Fruit fly (Drosophila melanogaster) whole organism, embryonic: ENCODE results near the gene Cpr67Fb.

Experiments
- Ada2b ChIP-seq: fragments of 200-800 bp; sonication (Bioruptor generic); IDR thresholded peaks from 2 replicates; pipeline ENCODE4 v1.3.6; 2022; ENCODE audit warnings: missing biosample characterization, missing genetic modification characterization
- Atf-2 ChIP-seq: fragments of 200-800 bp; sonication (Bioruptor generic); optimal IDR thresholded peaks from 2 replicates; lab custom pipeline; 2016; ENCODE audit warnings: missing biosample characterization, missing genetic modification characterization
- CG10462 ChIP-seq: fragments of 200-800 bp; sonication (Bioruptor generic); optimal IDR thresholded peaks from 2 replicates; lab custom pipeline; 2016; ENCODE audit warnings: missing biosample characterization, missing genetic modification characterization
- CG12071 ChIP-seq: fragments of 200-800 bp; sonication (Bioruptor generic); optimal IDR thresholded peaks from 3 replicates; lab custom pipeline; 2018; ENCODE audit warnings: missing biosample characterization, mild to moderate bottlenecking, missing genetic modification characterization
- CG14441 ChIP-seq: fragments of 200-800 bp; sonication (Bioruptor generic); IDR thresholded peaks from 2 replicates; pipeline ENCODE4 v1.3.6; 2022; ENCODE audit warnings: missing biosample characterization, missing genetic modification characterization
- CG15514 ChIP-seq: fragments of 200-800 bp; sonication (Bioruptor generic); optimal IDR thresholded peaks from 3 replicates; lab custom pipeline; 2017; ENCODE audit warnings: missing biosample characterization, missing genetic modification characterization, mild to moderate bottlenecking, moderate library complexity, missing genetic modification reagents
- CG16779 ChIP-seq: fragments of 200-800 bp; sonication (Bioruptor generic); IDR thresholded peaks from 2 replicates; pipeline ENCODE4 v1.3.6; 2022; ENCODE audit warnings: missing biosample characterization, missing genetic modification characterization
- CG17568 ChIP-seq: fragments of 200-800 bp; sonication (Bioruptor generic); optimal IDR thresholded peaks from 2 replicates; lab custom pipeline; 2018; ENCODE audit warnings: missing biosample characterization, mild to moderate bottlenecking, missing genetic modification characterization, moderate library complexity
- CG2678 ChIP-seq: fragments of 200-800 bp; sonication (Bioruptor generic); optimal IDR thresholded peaks from 3 replicates; lab custom pipeline; 2019; ENCODE audit warnings: missing biosample characterization, mild to moderate bottlenecking, missing genetic modification characterization, moderate library complexity
- CG2889 ChIP-seq: fragments of 200-800 bp; sonication (Bioruptor generic); IDR thresholded peaks from 3 replicates; pipeline ENCODE4 v1.3.6; 2022; ENCODE audit warnings: missing biosample characterization, missing genetic modification characterization
- CG3065 ChIP-seq: fragments of 200-800 bp; sonication (Bioruptor generic); optimal IDR thresholded peaks from 2 replicates; lab custom pipeline; 2016; ENCODE audit warnings: missing biosample characterization, missing genetic modification characterization
- CG34376 ChIP-seq: fragments of 200-800 bp; sonication (Bioruptor generic); optimal IDR thresholded peaks from 2 replicates; lab custom pipeline; 2018; ENCODE audit warnings: missing biosample characterization, mild to moderate bottlenecking, missing genetic modification characterization
- CG3838 ChIP-seq: fragments of 200-800 bp; sonication (Bioruptor generic); optimal IDR thresholded peaks from 3 replicates; lab custom pipeline; 2016; ENCODE audit warnings: missing biosample characterization, missing genetic modification characterization
- CG4617 ChIP-seq: fragments of 200-800 bp; sonication (Bioruptor generic); optimal IDR thresholded peaks from 3 replicates; lab custom pipeline; 2016; ENCODE audit warnings: missing biosample characterization, missing genetic modification characterization, borderline replicate concordance
- CG4730 ChIP-seq: fragments of 200-800 bp; sonication (Bioruptor generic); IDR thresholded peaks from 2 replicates; pipeline ENCODE4 v1.3.6; 2022; ENCODE audit warnings: missing biosample characterization, missing genetic modification characterization
- CG6175 ChIP-seq: fragments of 200-800 bp; sonication (Bioruptor generic); IDR thresholded peaks from 3 replicates; pipeline ENCODE4 v1.3.6; 2022; ENCODE audit warnings: missing biosample characterization, missing genetic modification characterization
- CG6254 ChIP-seq: fragments of 200-800 bp; sonication (Bioruptor generic); optimal IDR thresholded peaks from 3 replicates; lab custom pipeline; 2017; ENCODE audit warnings: mild to moderate bottlenecking, missing biosample characterization, missing genetic modification reagents, missing genetic modification characterization
- CG7271 ChIP-seq: fragments of 200-800 bp; sonication (Bioruptor generic); optimal IDR thresholded peaks from 2 replicates; lab custom pipeline; 2018; ENCODE audit warnings: missing biosample characterization, mild to moderate bottlenecking, missing genetic modification characterization, moderate library complexity
- CG8359 ChIP-seq: fragments of 200-800 bp; sonication (Bioruptor generic); optimal IDR thresholded peaks from 2 replicates; lab custom pipeline; 2017; ENCODE audit warnings: missing biosample characterization, mild to moderate bottlenecking, missing genetic modification characterization, borderline replicate concordance
- CG9215 ChIP-seq: fragments of 200-800 bp; sonication (Bioruptor generic); IDR thresholded peaks from 2 replicates; pipeline ENCODE4 v1.3.6; 2022; ENCODE audit warnings: missing biosample characterization, missing genetic modification characterization
- CrebB ChIP-seq: fragments of 200-800 bp; sonication (Bioruptor generic); optimal IDR thresholded peaks from 3 replicates; lab custom pipeline; 2018; ENCODE audit warnings: missing biosample characterization, mild to moderate bottlenecking, missing genetic modification characterization
- Dek ChIP-seq: fragments of 200-800 bp; sonication (Bioruptor generic); optimal IDR thresholded peaks from 3 replicates; lab custom pipeline; 2019; ENCODE audit warnings: missing biosample characterization, mild to moderate bottlenecking, missing genetic modification characterization, moderate library complexity
- Dip2 ChIP-seq: fragments of 200-800 bp; sonication (Bioruptor generic); IDR thresholded peaks from 2 replicates; pipeline ENCODE4 v1.3.6; 2022; ENCODE audit warnings: missing biosample characterization, missing genetic modification characterization
- Hmr ChIP-seq: fragments of 200-800 bp; sonication (Bioruptor generic); optimal IDR thresholded peaks from 3 replicates; lab custom pipeline; 2017; ENCODE audit warnings: mild to moderate bottlenecking, missing biosample characterization, missing genetic modification reagents, missing genetic modification characterization
- Hr3 ChIP-seq: fragments of 200-800 bp; sonication (Bioruptor generic); optimal IDR thresholded peaks from 3 replicates; lab custom pipeline; 2016; ENCODE audit warnings: missing biosample characterization, missing genetic modification characterization
- Hr51 ChIP-seq, 2 experiments: fragments of 200-800 bp; sonication (Bioruptor generic); optimal IDR thresholded peaks; 2 replicates in 1 of 2; 3 replicates in 1 of 2; lab custom pipeline; 2016 to 2018; ENCODE audit warnings: missing biosample characterization in 2 of 2, missing genetic modification characterization in 2 of 2, mild to moderate bottlenecking in 1 of 2, moderate library complexity in 1 of 2
- Med ChIP-seq: fragments of 200-800 bp; sonication (Bioruptor generic); peaks from one replicate; lab custom pipeline; 2016; ENCODE audit warnings: missing biosample characterization, missing genetic modification characterization, mild to moderate bottlenecking, inconsistent platforms, moderate library complexity
- Meics ChIP-seq: fragments of 200-800 bp; sonication (Bioruptor generic); optimal IDR thresholded peaks from 2 replicates; lab custom pipeline; 2017; ENCODE audit warnings: missing biosample characterization, mild to moderate bottlenecking, missing genetic modification characterization
- Pdp1 ChIP-seq, 2 experiments: fragments of 200-800 bp; sonication (Bioruptor generic); optimal IDR thresholded peaks; 3 replicates each; lab custom pipeline; 2016; ENCODE audit warnings: missing biosample characterization in 2 of 2, missing genetic modification characterization in 2 of 2, mild to moderate bottlenecking in 1 of 2, moderate library complexity in 1 of 2
- Ravus ChIP-seq: fragments of 200-800 bp; sonication (Bioruptor generic); IDR thresholded peaks from 2 replicates; pipeline ENCODE4 v1.3.6; 2022; ENCODE audit warnings: missing biosample characterization, missing genetic modification characterization
- YL-1 ChIP-seq: fragments of 200-800 bp; sonication (Bioruptor generic); optimal IDR thresholded peaks from 3 replicates; lab custom pipeline; 2017; ENCODE audit warnings: missing biosample characterization, mild to moderate bottlenecking, missing genetic modification characterization
- amos ChIP-seq: fragments of 200-800 bp; sonication (Bioruptor generic); IDR thresholded peaks from 2 replicates; pipeline ENCODE4 v1.3.6; 2022; ENCODE audit warnings: missing biosample characterization, missing genetic modification characterization; ENCODE audit not compliant: partially characterized antibody
- az2 ChIP-seq: fragments of 200-800 bp; sonication (Bioruptor generic); optimal IDR thresholded peaks from 3 replicates; lab custom pipeline; 2016; ENCODE audit warnings: missing biosample characterization, missing genetic modification characterization
- emc ChIP-seq: fragments of 200-800 bp; sonication (Bioruptor generic); optimal IDR thresholded peaks from 2 replicates; lab custom pipeline; 2016; ENCODE audit warnings: missing biosample characterization, missing genetic modification characterization
- fd64A ChIP-seq: fragments of 200-800 bp; sonication (Bioruptor generic); optimal IDR thresholded peaks from 3 replicates; lab custom pipeline; 2018; ENCODE audit warnings: missing biosample characterization, mild to moderate bottlenecking, missing genetic modification characterization
- hbn ChIP-seq: fragments of 200-800 bp; sonication (Bioruptor generic); IDR thresholded peaks from 2 replicates; pipeline ENCODE4 v1.3.6; 2022; ENCODE audit warnings: missing biosample characterization, missing genetic modification characterization; ENCODE audit not compliant: partially characterized antibody
- kni ChIP-seq: fragments of 200-800 bp; sonication (Bioruptor generic); optimal IDR thresholded peaks from 3 replicates; lab custom pipeline; 2017; ENCODE audit warnings: mild to moderate bottlenecking, missing biosample characterization, missing genetic modification reagents, missing genetic modification characterization
- lov ChIP-seq, 2 experiments: fragments of 200-800 bp in 1 of 2; fragments of >200 bp in 1 of 2; sonication (Bioruptor generic) in 1 of 2; IDR thresholded peaks in 1 of 2; optimal IDR thresholded peaks in 1 of 2; 2 replicates in 1 of 2; 3 replicates in 1 of 2; pipeline versions ENCODE4 v1.3.6 to Lab custom; 2017 to 2022; ENCODE audit warnings: missing biosample characterization in 1 of 2, missing genetic modification characterization in 1 of 2
- odd ChIP-seq: fragments of 200-800 bp; sonication (Bioruptor generic); optimal IDR thresholded peaks from 2 replicates; lab custom pipeline; 2017; ENCODE audit warnings: missing biosample characterization, mild to moderate bottlenecking, missing genetic modification characterization
- org-1 ChIP-seq: fragments of 200-800 bp; sonication (Bioruptor generic); optimal IDR thresholded peaks from 2 replicates; lab custom pipeline; 2017; ENCODE audit warnings: missing biosample characterization, missing genetic modification characterization
- prd ChIP-seq, 3 experiments: fragments of >200 bp in 2 of 3; fragments of 200-800 bp in 1 of 3; sonication (Bioruptor generic) in 1 of 3; optimal IDR thresholded peaks in 2 of 3; IDR thresholded peaks in 1 of 3; 2 replicates in 2 of 3; 3 replicates in 1 of 3; pipeline versions ENCODE4 v1.3.6 to Lab custom; 2017 to 2022; ENCODE audit warnings: missing biosample characterization in 1 of 3, missing genetic modification characterization in 1 of 3
- repo ChIP-seq: fragments of 200-800 bp; sonication (Bioruptor generic); optimal IDR thresholded peaks from 2 replicates; lab custom pipeline; 2016; ENCODE audit warnings: missing biosample characterization, missing genetic modification characterization
- sd ChIP-seq: fragments of 200-800 bp; sonication (Bioruptor generic); optimal IDR thresholded peaks from 3 replicates; lab custom pipeline; 2018; ENCODE audit warnings: missing biosample characterization, mild to moderate bottlenecking, missing genetic modification characterization, moderate library complexity
- stc ChIP-seq: fragments of 200-800 bp; sonication (Bioruptor generic); IDR thresholded peaks from 2 replicates; pipeline ENCODE4 v1.3.6; 2022; ENCODE audit warnings: missing biosample characterization, missing genetic modification characterization
- wek ChIP-seq: fragments of 200-800 bp; sonication (Bioruptor generic); optimal IDR thresholded peaks from 3 replicates; lab custom pipeline; 2018; ENCODE audit warnings: missing biosample characterization, mild to moderate bottlenecking, missing genetic modification characterization, moderate library complexity
- z ChIP-seq: fragments of 200-800 bp; sonication (Bioruptor generic); IDR thresholded peaks from 3 replicates; pipeline ENCODE4 v1.3.6; 2022; ENCODE audit warnings: missing biosample characterization, missing genetic modification characterization
- zfh1 ChIP-seq: fragments of 200-800 bp; sonication (Bioruptor generic); IDR thresholded peaks from 3 replicates; pipeline ENCODE4 v1.3.6; 2022; ENCODE audit warnings: missing biosample characterization, missing genetic modification characterization

The Cpr67Fb gene

dm6 chr3L:10866633-10867379 is 27.2 kb upstream of the Cpr67Fb start (continued):
- TF ChIP-seq CG2678 (tag; lab: Kevin White, UChicago), result peak; percentile 61
- no peak for TF ChIP-seq CG3065 (GFP tag; lab: Kevin White, UChicago)
- TF ChIP-seq CG4617 (GFP tag; lab: Kevin White, UChicago), result no peak
- no peak for TF ChIP-seq hbn (GFP tag; lab: Robert Waterston, UW)
- TF ChIP-seq Hr3 (GFP tag; lab: Kevin White, UChicago), result no peak
- TF ChIP-seq CG2889 (GFP tag; lab: Robert Waterston, UW), result 0 out of 3 replicates have a peak, but pooled peaks have one; percentile 36
- TF ChIP-seq CG8359 (GFP tag; lab: Kevin White, UChicago), result no peak
- peak; percentile 41 for TF ChIP-seq Ada2b (GFP tag; lab: Robert Waterston, UW)
- peak; percentile 57 for TF ChIP-seq CG15514 (GFP tag; lab: Kevin White, UChicago)
- TF ChIP-seq YL-1 (GFP tag; lab: Kevin White, UChicago), result no peak
- TF ChIP-seq CG12071 (GFP tag; lab: Kevin White, UChicago), result no peak
- peak; percentile 83 for TF ChIP-seq CG34376
- TF ChIP-seq stc (GFP tag; lab: Robert Waterston, UW), result no peak; the same call in 1 of the 2 replicates
- TF ChIP-seq prd (optimal IDR thresholded peaks at IDR 0.05; lab: Kevin White, UChicago), result no peak
- peak; percentile 49; the same call in 2 of the 3 replicates for TF ChIP-seq prd (GFP tag; IDR thresholded peaks at IDR 0.05; lab: Robert Waterston, UW)
- TF ChIP-seq Hr51 (GFP tag; optimal IDR thresholded peaks at IDR 0.05; lab: Kevin White, UChicago), result peak in 1 of 2 experiments; percentile 51
- no peak for TF ChIP-seq odd (GFP tag; lab: Kevin White, UChicago)
- TF ChIP-seq CG3838 (GFP tag; lab: Kevin White, UChicago), result no peak
- no peak for TF ChIP-seq CG16779 (GFP tag; lab: Robert Waterston, UW)
- no peak; the same call in 1 of the 2 replicates for TF ChIP-seq CG9215 (GFP tag; lab: Robert Waterston, UW)
- no peak for TF ChIP-seq lov (optimal IDR thresholded peaks at IDR 0.05; lab: Kevin White, UChicago)
- no peak for TF ChIP-seq lov (GFP tag; IDR thresholded peaks at IDR 0.05; lab: Robert Waterston, UW)
- no peak for TF ChIP-seq Dip2
- no peak for TF ChIP-seq kni
- TF ChIP-seq z (GFP tag; lab: Robert Waterston, UW), result 0 out of 3 replicates have a peak, but pooled peaks have one; percentile 26
- TF ChIP-seq wek, result no peak
- TF ChIP-seq CG6254, result no peak
- TF ChIP-seq Dek (tag; lab: Kevin White, UChicago), result no peak
- TF ChIP-seq zfh1 (GFP tag; lab: Robert Waterston, UW), result no peak
- peak; percentile 30 to 34 for TF ChIP-seq Pdp1 (GFP tag; optimal IDR thresholded peaks at IDR 0.05; lab: Kevin White, UChicago)
- no peak for TF ChIP-seq CG10462
- peak; percentile 23 for TF ChIP-seq Atf-2
- TF ChIP-seq Hmr (GFP tag; lab: Kevin White, UChicago), result peak; percentile 54
- TF ChIP-seq az2 (GFP tag; lab: Kevin White, UChicago), result no peak
- peak; percentile 34; the same call in 1 of the 2 replicates for TF ChIP-seq CG4730 (GFP tag; lab: Robert Waterston, UW)
- no peak for TF ChIP-seq CG17568 (GFP tag; lab: Kevin White, UChicago)
- TF ChIP-seq CG14441 (GFP tag; lab: Robert Waterston, UW), result peak; percentile 49
- no peak for TF ChIP-seq Ravus (GFP tag; lab: Robert Waterston, UW)
- peak; percentile 79 for TF ChIP-seq Med
- TF ChIP-seq Meics (GFP tag; lab: Kevin White, UChicago), result peak; percentile 71
- TF ChIP-seq sd (tag; lab: Kevin White, UChicago), result peak; percentile 95
- TF ChIP-seq emc (GFP tag; lab: Kevin White, UChicago), result peak; percentile 44
- TF ChIP-seq CG7271 (tag; lab: Kevin White, UChicago), result no peak
- no peak for TF ChIP-seq org-1 (GFP tag; lab: Kevin White, UChicago)
- no peak for TF ChIP-seq repo
- TF ChIP-seq amos (GFP tag; lab: Robert Waterston, UW), result no peak
- no peak for TF ChIP-seq CrebB (tag; lab: Kevin White, UChicago)
- no peak for TF ChIP-seq CG6175 (GFP tag; lab: Robert Waterston, UW)
- no peak for TF ChIP-seq fd64A
